Fruit fly (Drosophila melanogaster) whole organism, embryonic: ENCODE results near the gene Cont.

Source experiments
- Abd-B ChIP-seq: fragments of 200-800 bp; sonication (Bioruptor generic); optimal IDR thresholded peaks from 2 replicates; lab custom pipeline; 2018; ENCODE audit warnings: missing biosample characterization, mild to moderate bottlenecking, missing genetic modification characterization, moderate library complexity
- Blimp-1 ChIP-seq: fragments of 200-800 bp; sonication (Bioruptor generic); optimal IDR thresholded peaks from 3 replicates; lab custom pipeline; 2018; ENCODE audit warnings: missing biosample characterization, missing genetic modification characterization, mild to moderate bottlenecking, moderate library complexity, missing genetic modification reagents
- CG10366 ChIP-seq: fragments of 200-800 bp; sonication (Bioruptor generic); IDR thresholded peaks from 2 replicates; pipeline ENCODE4 v1.3.6; 2022; ENCODE audit warnings: missing biosample characterization, missing genetic modification characterization
- CG10979 ChIP-seq: fragments of 200-800 bp; sonication (Bioruptor generic); optimal IDR thresholded peaks from 2 replicates; lab custom pipeline; 2018; ENCODE audit warnings: missing biosample characterization, mild to moderate bottlenecking, missing genetic modification characterization, moderate library complexity
- CG11093 ChIP-seq: fragments of 200-800 bp; sonication (Bioruptor generic); IDR thresholded peaks from 3 replicates; pipeline ENCODE4 v1.3.6; 2022; ENCODE audit warnings: missing biosample characterization, missing genetic modification characterization
- CG12155 ChIP-seq: fragments of 200-800 bp; sonication (Bioruptor generic); optimal IDR thresholded peaks from 3 replicates; lab custom pipeline; 2016; ENCODE audit warnings: missing biosample characterization, missing genetic modification characterization
- CG1233 ChIP-seq: fragments of 200-800 bp; sonication (Bioruptor generic); optimal IDR thresholded peaks from 4 replicates; lab custom pipeline; 2018; ENCODE audit warnings: missing biosample characterization, mild to moderate bottlenecking, missing genetic modification characterization
- CG14710 ChIP-seq: fragments of 200-800 bp; sonication (Bioruptor generic); optimal IDR thresholded peaks from 3 replicates; lab custom pipeline; 2019; ENCODE audit warnings: missing biosample characterization, mild to moderate bottlenecking, missing genetic modification characterization, moderate library complexity
- CG16779 ChIP-seq: fragments of 200-800 bp; sonication (Bioruptor generic); IDR thresholded peaks from 2 replicates; pipeline ENCODE4 v1.3.6; 2022; ENCODE audit warnings: missing biosample characterization, missing genetic modification characterization
- CG16863 ChIP-seq: fragments of 200-800 bp; sonication (Bioruptor generic); optimal IDR thresholded peaks from 3 replicates; lab custom pipeline; 2016; ENCODE audit warnings: missing biosample characterization, missing genetic modification characterization
- CG2712 ChIP-seq: fragments of 200-800 bp; optimal IDR thresholded peaks from 3 replicates; lab custom pipeline; 2019; ENCODE audit warnings: missing biosample characterization, mild to moderate bottlenecking, missing genetic modification characterization, moderate library complexity
- CG30431 ChIP-seq: fragments of 200-800 bp; sonication (Bioruptor generic); optimal IDR thresholded peaks from 2 replicates; lab custom pipeline; 2017; ENCODE audit warnings: missing biosample characterization, missing genetic modification characterization
- CG34376 ChIP-seq: fragments of 200-800 bp; sonication (Bioruptor generic); optimal IDR thresholded peaks from 2 replicates; lab custom pipeline; 2018; ENCODE audit warnings: missing biosample characterization, mild to moderate bottlenecking, missing genetic modification characterization
- CG4617 ChIP-seq: fragments of 200-800 bp; sonication (Bioruptor generic); optimal IDR thresholded peaks from 3 replicates; lab custom pipeline; 2016; ENCODE audit warnings: missing biosample characterization, missing genetic modification characterization, borderline replicate concordance
- CG6175 ChIP-seq: fragments of 200-800 bp; sonication (Bioruptor generic); IDR thresholded peaks from 3 replicates; pipeline ENCODE4 v1.3.6; 2022; ENCODE audit warnings: missing biosample characterization, missing genetic modification characterization
- CG7745 ChIP-seq: fragments of 200-800 bp; sonication (Bioruptor generic); optimal IDR thresholded peaks from 2 replicates; lab custom pipeline; 2018; ENCODE audit warnings: missing biosample characterization, mild to moderate bottlenecking, missing genetic modification characterization, moderate library complexity
- CG9797 ChIP-seq: fragments of 200-800 bp; sonication (Bioruptor generic); optimal IDR thresholded peaks from 3 replicates; lab custom pipeline; 2018; ENCODE audit warnings: missing biosample characterization, mild to moderate bottlenecking, missing genetic modification characterization
- D19A ChIP-seq: fragments of 200-800 bp; optimal IDR thresholded peaks from 3 replicates; lab custom pipeline; 2019; ENCODE audit warnings: missing biosample characterization, mild to moderate bottlenecking, missing genetic modification characterization, moderate library complexity
- Deaf1 ChIP-seq: fragments of 200-800 bp; optimal IDR thresholded peaks from 3 replicates; lab custom pipeline; 2019; ENCODE audit warnings: missing biosample characterization, mild to moderate bottlenecking, missing genetic modification characterization, moderate library complexity
- Doc3 ChIP-seq: fragments of 200-800 bp; sonication (Bioruptor generic); IDR thresholded peaks from 3 replicates; pipeline ENCODE4 v1.3.6; 2022; ENCODE audit warnings: missing biosample characterization, missing genetic modification characterization; ENCODE audit not compliant: partially characterized antibody
- Dp ChIP-seq: fragments of 200-800 bp; sonication (Bioruptor generic); optimal IDR thresholded peaks from 2 replicates; lab custom pipeline; 2018; ENCODE audit warnings: missing biosample characterization, mild to moderate bottlenecking, missing genetic modification characterization, moderate library complexity
- ERR ChIP-seq: fragments of 200-800 bp; sonication (Bioruptor generic); optimal IDR thresholded peaks from 2 replicates; lab custom pipeline; 2016; ENCODE audit warnings: missing biosample characterization, missing genetic modification characterization
- Fer1 ChIP-seq: fragments of 200-800 bp; sonication (Bioruptor generic); optimal IDR thresholded peaks from 2 replicates; lab custom pipeline; 2017; ENCODE audit warnings: missing biosample characterization, mild to moderate bottlenecking, missing genetic modification characterization
- GATAe ChIP-seq: fragments of 200-800 bp; sonication (Bioruptor generic); conservative IDR thresholded peaks from 2 replicates; pipeline ENCODE4 v1.3.6; 2022; ENCODE audit warnings: missing biosample characterization, missing genetic modification characterization
- Hmx ChIP-seq: fragments of 200-800 bp; sonication (Bioruptor generic); optimal IDR thresholded peaks from 2 replicates; lab custom pipeline; 2016; ENCODE audit warnings: missing biosample characterization, missing genetic modification characterization
- Med ChIP-seq: fragments of 200-800 bp; sonication (Bioruptor generic); peaks from one replicate; lab custom pipeline; 2016; ENCODE audit warnings: missing biosample characterization, missing genetic modification characterization, mild to moderate bottlenecking, inconsistent platforms, moderate library complexity
- Nf-YB ChIP-seq: fragments of 200-800 bp; sonication (Bioruptor generic); optimal IDR thresholded peaks from 3 replicates; lab custom pipeline; 2019; ENCODE audit warnings: missing biosample characterization, mild to moderate bottlenecking, missing genetic modification characterization, moderate library complexity
- Ptx1 ChIP-seq: fragments of 200-800 bp; sonication (Bioruptor generic); IDR thresholded peaks from 2 replicates; pipeline ENCODE4 v1.3.6; 2022; ENCODE audit warnings: missing biosample characterization, missing genetic modification characterization
- ab ChIP-seq: fragments of 200-800 bp; sonication (Bioruptor generic); optimal IDR thresholded peaks from 2 replicates; lab custom pipeline; 2016; ENCODE audit warnings: missing biosample characterization, missing genetic modification characterization
- ase ChIP-seq: fragments of 200-800 bp; sonication (Bioruptor generic); IDR thresholded peaks from 3 replicates; pipeline ENCODE4 v1.3.6; 2022; ENCODE audit warnings: missing biosample characterization, missing genetic modification characterization
- ato ChIP-seq: fragments of 200-800 bp; sonication (Bioruptor generic); IDR thresholded peaks from 2 replicates; pipeline ENCODE4 v1.3.6; 2022; ENCODE audit warnings: missing biosample characterization, missing genetic modification characterization; ENCODE audit not compliant: partially characterized antibody
- bowl ChIP-seq: fragments of 200-800 bp; sonication (Bioruptor generic); IDR thresholded peaks from 2 replicates; pipeline ENCODE4 v1.3.6; 2022; ENCODE audit warnings: missing biosample characterization, missing genetic modification characterization
- chm ChIP-seq: fragments of 200-800 bp; sonication (Bioruptor generic); IDR thresholded peaks from 2 replicates; pipeline ENCODE4 v1.3.6; 2022; ENCODE audit warnings: missing biosample characterization, missing genetic modification characterization
- chn ChIP-seq: fragments of 200-800 bp; sonication (Bioruptor generic); optimal IDR thresholded peaks from 2 replicates; lab custom pipeline; 2016; ENCODE audit warnings: missing biosample characterization, missing genetic modification characterization
- crol ChIP-seq: fragments of 200-800 bp; sonication (Bioruptor generic); IDR thresholded peaks from 2 replicates; pipeline ENCODE4 v1.3.6; 2022; ENCODE audit warnings: missing biosample characterization, missing genetic modification characterization
- dmrt99B ChIP-seq: fragments of 200-800 bp; sonication (Bioruptor generic); optimal IDR thresholded peaks from 2 replicates; lab custom pipeline; 2018; ENCODE audit warnings: missing biosample characterization, mild to moderate bottlenecking, missing genetic modification characterization, moderate library complexity
- emc ChIP-seq: fragments of 200-800 bp; sonication (Bioruptor generic); optimal IDR thresholded peaks from 2 replicates; lab custom pipeline; 2016; ENCODE audit warnings: missing biosample characterization, missing genetic modification characterization
- fd96Cb ChIP-seq: fragments of 200-800 bp; sonication (Bioruptor generic); optimal IDR thresholded peaks from 2 replicates; lab custom pipeline; 2018; ENCODE audit warnings: missing biosample characterization, mild to moderate bottlenecking, missing genetic modification characterization, moderate library complexity
- ftz-f1 ChIP-seq: fragments of 200-800 bp; sonication (Bioruptor generic); optimal IDR thresholded peaks from 2 replicates; lab custom pipeline; 2016; ENCODE audit warnings: missing biosample characterization, missing genetic modification characterization
- gfzf ChIP-seq: fragments of 200-800 bp; sonication (Bioruptor generic); optimal IDR thresholded peaks from 2 replicates; lab custom pipeline; 2016; ENCODE audit warnings: missing biosample characterization, mild to moderate bottlenecking, missing genetic modification characterization, moderate library complexity
- gt ChIP-seq: fragments of 200-800 bp; sonication (Bioruptor generic); IDR thresholded peaks from 2 replicates; pipeline ENCODE4 v1.3.6; 2022; ENCODE audit warnings: missing biosample characterization, missing genetic modification characterization
- hbn ChIP-seq: fragments of 200-800 bp; sonication (Bioruptor generic); IDR thresholded peaks from 2 replicates; pipeline ENCODE4 v1.3.6; 2022; ENCODE audit warnings: missing biosample characterization, missing genetic modification characterization; ENCODE audit not compliant: partially characterized antibody
- jumu ChIP-seq: fragments of 200-800 bp; sonication (Bioruptor generic); optimal IDR thresholded peaks from 3 replicates; lab custom pipeline; 2016; ENCODE audit warnings: missing biosample characterization, missing genetic modification characterization
- knrl ChIP-seq: fragments of 200-800 bp; sonication (Bioruptor generic); IDR thresholded peaks from 3 replicates; pipeline ENCODE4 v1.3.6; 2022; ENCODE audit warnings: missing biosample characterization, missing genetic modification characterization; ENCODE audit not compliant: partially characterized antibody
- nerfin-1 ChIP-seq: fragments of 200-800 bp; sonication (Bioruptor generic); optimal IDR thresholded peaks from 3 replicates; lab custom pipeline; 2019; ENCODE audit warnings: missing biosample characterization, mild to moderate bottlenecking, missing genetic modification characterization, moderate library complexity
- schlank ChIP-seq: fragments of 200-800 bp; sonication (Bioruptor generic); optimal IDR thresholded peaks from 2 replicates; lab custom pipeline; 2018; ENCODE audit warnings: missing biosample characterization, mild to moderate bottlenecking, missing genetic modification characterization
- sna ChIP-seq: fragments of 200-800 bp; sonication (Bioruptor generic); IDR thresholded peaks from 2 replicates; pipeline ENCODE4 v1.3.6; 2022; ENCODE audit warnings: missing biosample characterization, missing genetic modification characterization; ENCODE audit not compliant: partially characterized antibody
- sob ChIP-seq: fragments of 200-800 bp; sonication (Bioruptor generic); IDR thresholded peaks from 2 replicates; pipeline ENCODE4 v1.3.6; 2022; ENCODE audit warnings: missing biosample characterization, missing genetic modification characterization
- trem ChIP-seq: fragments of 200-800 bp; optimal IDR thresholded peaks from 3 replicates; lab custom pipeline; 2019; ENCODE audit warnings: missing biosample characterization, mild to moderate bottlenecking, missing genetic modification characterization, moderate library complexity
- wor ChIP-seq: fragments of 200-800 bp; sonication (Bioruptor generic); IDR thresholded peaks from 2 replicates; pipeline ENCODE4 v1.3.6; 2022; ENCODE audit warnings: missing biosample characterization, missing genetic modification characterization
- zf30C ChIP-seq: fragments of 200-800 bp; sonication (Bioruptor generic); optimal IDR thresholded peaks from 3 replicates; lab custom pipeline; 2018; ENCODE audit warnings: missing biosample characterization, mild to moderate bottlenecking, missing genetic modification characterization

Cont gene

DNA sequence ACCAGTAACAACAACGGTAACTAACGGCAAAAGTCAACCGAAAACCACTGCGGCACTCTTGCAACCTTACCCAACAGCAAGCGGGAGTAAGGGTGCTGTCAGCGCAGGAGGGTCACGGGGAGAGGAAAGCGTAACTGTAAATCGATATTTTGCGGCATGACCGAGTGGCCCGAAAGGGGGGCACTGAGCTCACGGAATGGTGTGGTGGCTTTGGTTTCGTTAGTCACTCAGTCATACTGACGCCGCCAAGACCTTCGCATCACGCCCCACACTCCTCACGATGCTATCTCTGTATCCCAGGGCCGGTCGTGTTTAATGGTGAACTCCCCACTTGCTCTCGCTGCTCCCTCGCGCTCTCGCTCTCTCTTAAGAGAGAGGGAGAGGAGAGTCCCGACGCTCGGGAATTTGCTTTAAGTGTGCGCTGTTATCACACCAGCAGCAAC, 20.4 kb upstream of the Cont start:
- TF ChIP-seq Blimp-1 = no peak
- TF ChIP-seq D19A (tag; lab: Kevin White, UChicago) = no peak
- no peak for TF ChIP-seq sna (GFP tag; lab: Robert Waterston, UW)
- no peak for TF ChIP-seq CG10979 (tag; lab: Kevin White, UChicago)
- TF ChIP-seq Doc3 (GFP tag; lab: Robert Waterston, UW) = no peak
- TF ChIP-seq CG7745 = no peak
- TF ChIP-seq ab = no peak
- no peak for TF ChIP-seq fd96Cb (tag; lab: Kevin White, UChicago)
- no peak for TF ChIP-seq trem
- peak; percentile 69; the same call in 1 of the 3 replicates for TF ChIP-seq CG6175 (GFP tag; lab: Robert Waterston, UW)
- no peak for TF ChIP-seq sob (GFP tag; lab: Robert Waterston, UW)
- no peak for TF ChIP-seq Hmx
- no peak for TF ChIP-seq CG1233 (GFP tag; lab: Kevin White, UChicago)
- no peak for TF ChIP-seq CG30431 (GFP tag; lab: Kevin White, UChicago)
- no peak for TF ChIP-seq chn (GFP tag; lab: Kevin White, UChicago)
- TF ChIP-seq CG16779 (GFP tag; lab: Robert Waterston, UW) = 0 out of 2 replicates have a peak, but pooled peaks have one; percentile 11
- TF ChIP-seq CG10366 (GFP tag; lab: Robert Waterston, UW) = no peak
- no peak for TF ChIP-seq gt (GFP tag; lab: Robert Waterston, UW)
- peak; percentile 61 for TF ChIP-seq Fer1 (GFP tag; lab: Kevin White, UChicago)
- peak; percentile 88 for TF ChIP-seq Deaf1 (tag; lab: Kevin White, UChicago)
- no peak for TF ChIP-seq schlank
- no peak for TF ChIP-seq chm (GFP tag; lab: Robert Waterston, UW)
- TF ChIP-seq CG4617 = no peak
- no peak for TF ChIP-seq emc (GFP tag; lab: Kevin White, UChicago)
- no peak for TF ChIP-seq CG12155
- no peak for TF ChIP-seq gfzf
- TF ChIP-seq GATAe (GFP tag; lab: Robert Waterston, UW) = no peak
- TF ChIP-seq Med (GFP tag; lab: Kevin White, UChicago) = peak; percentile 87
- TF ChIP-seq wor = no peak
- no peak for TF ChIP-seq CG2712 (tag; lab: Kevin White, UChicago)
- TF ChIP-seq Abd-B (GFP tag; lab: Kevin White, UChicago) = no peak
- TF ChIP-seq CG16863 (GFP tag; lab: Kevin White, UChicago) = no peak
- TF ChIP-seq CG9797 (GFP tag; lab: Kevin White, UChicago) = no peak
- no peak for TF ChIP-seq hbn (GFP tag; lab: Robert Waterston, UW)
- no peak for TF ChIP-seq Dp (GFP tag; lab: Kevin White, UChicago)
- TF ChIP-seq bowl (GFP tag; lab: Robert Waterston, UW) = no peak
- TF ChIP-seq knrl = 0 out of 3 replicates have a peak, but pooled peaks have one; percentile 26
- TF ChIP-seq crol (GFP tag; lab: Robert Waterston, UW) = peak; percentile 91
- TF ChIP-seq CG11093 (GFP tag; lab: Robert Waterston, UW) = no peak
- TF ChIP-seq jumu = no peak
- TF ChIP-seq ase (GFP tag; lab: Robert Waterston, UW) = no peak
- TF ChIP-seq nerfin-1 (tag; lab: Kevin White, UChicago) = no peak
- TF ChIP-seq CG34376 (GFP tag; lab: Kevin White, UChicago) = peak; percentile 6
- no peak for TF ChIP-seq ERR
- no peak for TF ChIP-seq dmrt99B (tag; lab: Kevin White, UChicago)
- no peak for TF ChIP-seq zf30C (GFP tag; lab: Kevin White, UChicago)
- no peak for TF ChIP-seq ato (GFP tag; lab: Robert Waterston, UW)
- TF ChIP-seq Nf-YB (GFP tag; lab: Kevin White, UChicago) = no peak
- TF ChIP-seq CG14710 (tag; lab: Kevin White, UChicago) = no peak
- TF ChIP-seq Ptx1 (GFP tag; lab: Robert Waterston, UW) = no peak
- peak; percentile 53 for TF ChIP-seq ftz-f1 (GFP tag; lab: Kevin White, UChicago)
